Worm (Caenorhabditis elegans) whole organism, young adult: ENCODE measurements around the gene slc-9B.1.

Experiments
- C06A6.2 ChIP-seq: fragments of 200-800 bp; sonication (Bioruptor generic); conservative IDR thresholded peaks from 2 replicates; pipeline ENCODE4 v1.3.6; 2022; ENCODE audit warnings: missing genetic modification characterization, missing compliant biosample characterization
- F49E8.2 ChIP-seq: sonication (generic microtip); optimal IDR thresholded peaks from 3 replicates; lab custom pipeline; 2017; ENCODE audit warnings: missing genetic modification characterization, mild to moderate bottlenecking, missing compliant biosample characterization, antibody characterized with exemption, moderate library complexity; ENCODE audit not compliant: insufficient read depth
- T07F8.4 ChIP-seq: sonication (generic microtip); optimal IDR thresholded peaks from 2 replicates; lab custom pipeline; 2016; ENCODE audit warnings: mild to moderate bottlenecking, missing genetic modification characterization, moderate library complexity, missing compliant biosample characterization
- Y53G8AR.9 ChIP-seq: fragments of 200-800 bp; sonication (Bioruptor generic); conservative IDR thresholded peaks from 2 replicates; pipeline ENCODE4 v1.3.6; 2022; ENCODE audit warnings: missing genetic modification reagents, missing genetic modification characterization, missing compliant biosample characterization
- ama-1 ChIP-seq, 3 experiments: fragments of 150-350 bp in 1 of 3; sonication (generic microtip) in 2 of 3; optimal IDR thresholded peaks; 2 replicates each; lab custom pipeline; 2014 to 2018; ENCODE audit warnings: missing biosample characterization in 2 of 3, missing genetic modification characterization in 2 of 3, missing genetic modification reagents in 2 of 3
- ceh-58 ChIP-seq: fragments of 200-800 bp; sonication (Bioruptor generic); IDR thresholded peaks from 2 replicates; pipeline ENCODE4 v1.3.6; 2022; ENCODE audit warnings: missing genetic modification characterization, missing compliant biosample characterization
- lin-54 ChIP-seq: fragments of 200-800 bp; sonication (Bioruptor generic); optimal IDR thresholded peaks from 2 replicates; lab custom pipeline; 2018; ENCODE audit warnings: mild to moderate bottlenecking, missing genetic modification characterization, missing compliant biosample characterization
- nfyb-1 ChIP-seq: fragments of 200-800 bp; sonication (Bioruptor generic); IDR thresholded peaks from 2 replicates; pipeline ENCODE4 v1.3.6; 2022; ENCODE audit warnings: missing genetic modification reagents, missing genetic modification characterization, missing compliant biosample characterization
- pha-4 ChIP-seq: fragments of 150-350 bp; sonication (generic microtip); optimal IDR thresholded peaks from 2 replicates; lab custom pipeline; 2014; ENCODE audit warnings: missing biosample characterization, missing genetic modification reagents, missing genetic modification characterization
- rec-8 ChIP-seq, 2 experiments: sonication (generic microtip); optimal IDR thresholded peaks; 2 replicates each; lab custom pipeline; 2016; ENCODE audit warnings: mild to moderate bottlenecking in 2 of 2, missing genetic modification characterization in 2 of 2, missing genetic modification reagents in 2 of 2, missing genotype in 2 of 2, missing biosample characterization in 1 of 2, missing compliant biosample characterization in 1 of 2, moderate library complexity in 1 of 2
- rpc-1 ChIP-seq, 2 experiments: fragments of 150-350 bp in 1 of 2; sonication (generic microtip) in 1 of 2; optimal IDR thresholded peaks; 2 replicates each; lab custom pipeline; 2014 to 2018; ENCODE audit warnings: missing biosample characterization in 1 of 2, missing genetic modification characterization in 1 of 2, missing genetic modification reagents in 1 of 2, missing genotype in 1 of 2

DNA sequence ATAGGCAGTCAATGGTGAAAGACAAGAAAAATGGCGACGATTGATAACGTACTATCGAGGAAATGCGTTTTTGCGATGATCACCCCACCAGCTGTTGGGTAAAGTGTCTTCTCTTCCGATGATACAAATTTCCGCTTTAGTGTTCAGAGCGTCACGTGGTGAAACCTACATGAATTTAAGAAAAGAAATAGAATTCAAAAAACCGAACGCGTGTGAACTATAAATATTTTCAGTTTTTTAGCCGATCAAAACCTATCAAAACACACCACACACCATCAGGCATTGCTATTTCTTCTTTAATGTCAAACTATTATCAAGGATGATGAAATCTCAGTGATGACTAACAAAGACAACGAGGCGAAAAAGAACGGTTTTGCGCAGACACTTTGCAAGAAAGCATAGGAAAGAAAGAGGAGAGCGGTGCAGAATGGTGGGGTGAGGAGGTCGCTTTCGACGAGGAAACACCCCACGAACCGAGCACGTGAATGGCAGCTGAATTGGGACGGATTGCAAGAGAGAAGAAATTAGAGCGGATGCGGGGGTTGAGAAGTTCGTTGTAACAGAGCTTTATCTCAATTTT, 52.7 kb downstream of the slc-9B.1 start:
- TF ChIP-seq rec-8 (tag; optimal IDR thresholded peaks at IDR 0.05; lab: Kevin White, UChicago): no peak
- no peak for TF ChIP-seq nfyb-1
- no peak for TF ChIP-seq F49E8.2
- no peak for TF ChIP-seq Y53G8AR.9 (GFP tag; lab: Robert Waterston, UW)
- TF ChIP-seq rpc-1 (optimal IDR thresholded peaks at IDR 0.05; lab: Kevin White, UChicago): no peak
- no peak for TF ChIP-seq rpc-1 (tag; optimal IDR thresholded peaks at IDR 0.05; lab: Kevin White, UChicago)
- no peak for TF ChIP-seq ceh-58 (GFP tag; lab: Robert Waterston, UW)
- TF ChIP-seq ama-1 (optimal IDR thresholded peaks at IDR 0.05; lab: Kevin White, UChicago): no peak
- no peak for TF ChIP-seq ama-1 (GFP tag; optimal IDR thresholded peaks at IDR 0.05; lab: Kevin White, UChicago)
- TF ChIP-seq lin-54 (GFP tag; lab: Kevin White, UChicago): no peak
- TF ChIP-seq pha-4 (tag; lab: Kevin White, UChicago): no peak
- no peak for TF ChIP-seq C06A6.2 (GFP tag; lab: Robert Waterston, UW)
- no peak for TF ChIP-seq T07F8.4 (tag; lab: Kevin White, UChicago)
